Worm (Caenorhabditis elegans) whole organism, L2 larva: ENCODE data around the gene ZC506.1.

ENCODE experiments used
- ama-1 ChIP-seq: fragments of 150-350 bp; optimal IDR thresholded peaks from 2 replicates; lab custom pipeline; 2018; ENCODE audit warnings: inconsistent platforms
- blmp-1 ChIP-seq: sonication (generic microtip); optimal IDR thresholded peaks from 2 replicates; lab custom pipeline; 2017; ENCODE audit warnings: missing genetic modification characterization, mild to moderate bottlenecking, missing compliant biosample characterization, antibody characterized with exemption, moderate library complexity; ENCODE audit not compliant: insufficient read depth
- elt-1 ChIP-seq: fragments of 150-350 bp; optimal IDR thresholded peaks from 2 replicates; lab custom pipeline; 2014; ENCODE audit warnings: missing biosample characterization, missing genetic modification characterization
- nhr-25 ChIP-seq: fragments of 150-350 bp; sonication (generic microtip); optimal IDR thresholded peaks from 3 replicates; lab custom pipeline; 2014; ENCODE audit warnings: missing biosample characterization, missing genetic modification characterization
- sem-4 ChIP-seq: fragments of 150-350 bp; optimal IDR thresholded peaks from 2 replicates; lab custom pipeline; 2014; ENCODE audit warnings: missing biosample characterization, missing genetic modification reagents, missing genetic modification characterization
- snpc-4 ChIP-seq: fragments of 150-350 bp; optimal IDR thresholded peaks from 2 replicates; lab custom pipeline; 2014; ENCODE audit warnings: missing biosample characterization, missing genetic modification characterization
- unc-39 ChIP-seq: fragments of 150-350 bp; optimal IDR thresholded peaks from 2 replicates; lab custom pipeline; 2014; ENCODE audit warnings: missing biosample characterization, missing genetic modification characterization
- unc-62 ChIP-seq: fragments of 150-350 bp; optimal IDR thresholded peaks from 2 replicates; lab custom pipeline; 2014; ENCODE audit warnings: missing biosample characterization, missing genetic modification reagents, missing genetic modification characterization
- ztf-11 ChIP-seq: sonication (generic microtip); optimal IDR thresholded peaks from 2 replicates; lab custom pipeline; 2017; ENCODE audit warnings: missing biosample characterization, missing genetic modification characterization

ce11 chrX:10008664-10009063 lies 49.9 kb downstream of the ZC506.1 start, which contains the start of gene F19C6.3:
- TF ChIP-seq ama-1 (lab: Kevin White, UChicago) (no peak), nhr-25 (no peak), elt-1 (tag; lab: Kevin White, UChicago) (no peak), blmp-1 (tag; lab: Kevin White, UChicago) (no peak), snpc-4 (tag; lab: Kevin White, UChicago) (no peak), unc-62 (GFP tag; lab: Kevin White, UChicago) (no peak), unc-39 (tag; lab: Kevin White, UChicago) (no peak), ztf-11 (no peak), sem-4 (no peak)
